Fruit fly (Drosophila melanogaster) whole organism: Measurements from ENCODE around the gene caz.

Experiments
- CG8478 ChIP-seq: fragments of >200 bp; optimal IDR thresholded peaks from 2 replicates; lab custom pipeline; 2018; ENCODE audit warnings: inconsistent platforms
- Dll ChIP-seq: fragments of >200 bp; optimal IDR thresholded peaks from 2 replicates; lab custom pipeline; 2017
- EcR ChIP-seq, 2 experiments: fragments of >200 bp; optimal IDR thresholded peaks; 2 replicates each; lab custom pipeline; 2017; ENCODE audit warnings: missing biosample characterization in 2 of 2, missing genetic modification characterization in 2 of 2, missing genetic modification reagents in 2 of 2
- psq ChIP-seq: fragments of >200 bp; optimal IDR thresholded peaks from 2 replicates; lab custom pipeline; 2017

DNA sequence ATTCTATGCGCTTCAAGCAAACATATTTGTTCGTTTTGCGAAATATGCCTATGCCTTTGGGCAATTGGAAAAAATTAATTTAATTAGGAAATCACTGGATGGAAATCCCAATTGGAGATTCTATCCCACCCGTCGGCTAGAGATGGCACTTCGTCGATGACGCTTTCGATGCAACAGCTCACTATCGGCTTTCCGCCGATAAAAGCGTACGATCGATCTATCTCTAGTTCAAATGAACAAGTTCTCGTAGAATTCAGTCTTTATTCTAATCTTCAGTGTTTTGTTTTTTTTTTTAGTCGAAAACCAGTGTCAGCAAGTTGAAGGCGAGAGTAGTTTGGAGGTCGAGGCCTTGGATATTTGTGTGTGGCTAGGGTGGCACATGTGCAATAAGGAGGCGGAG lies 34.5 kb downstream of the caz start, which contains the start of the genes CG9917 and CG32579:
- TF ChIP-seq EcR (GFP tag; optimal IDR thresholded peaks at IDR 0.05; lab: Kevin White, UChicago) (no peak), Dll (lab: Kevin White, UChicago) (no peak), psq (no peak), CG8478 (no peak)
